Worm (Caenorhabditis elegans) whole organism, L4 larva: Measurements from ENCODE around the gene taf-3.

Experiments used
- ZK546.5 ChIP-seq, 2 experiments: sonication (generic microtip); optimal IDR thresholded peaks; 2 replicates each; lab custom pipeline; 2017; ENCODE audit warnings: missing biosample characterization in 2 of 2, missing genetic modification characterization in 2 of 2
- arid-1 ChIP-seq: fragments of 200-800 bp; sonication (Bioruptor generic); conservative IDR thresholded peaks from 2 replicates; pipeline ENCODE4 v1.3.6; 2022; ENCODE audit warnings: missing genetic modification reagents, missing genetic modification characterization, missing compliant biosample characterization
- ces-1 ChIP-seq: fragments of 150-350 bp; sonication (generic microtip); optimal IDR thresholded peaks from 4 replicates; lab custom pipeline; 2014; ENCODE audit warnings: missing biosample characterization, missing genetic modification reagents, missing genetic modification characterization
- snpc-1.2 ChIP-seq: fragments of 200-800 bp; sonication (Bioruptor generic); IDR thresholded peaks from 2 replicates; pipeline ENCODE4 v1.3.6; 2022; ENCODE audit warnings: missing genetic modification reagents, missing genetic modification characterization, missing compliant biosample characterization
- snpc-4 ChIP-seq: fragments of 150-350 bp; optimal IDR thresholded peaks from 2 replicates; lab custom pipeline; 2014; ENCODE audit warnings: missing biosample characterization, missing genetic modification characterization

DNA sequence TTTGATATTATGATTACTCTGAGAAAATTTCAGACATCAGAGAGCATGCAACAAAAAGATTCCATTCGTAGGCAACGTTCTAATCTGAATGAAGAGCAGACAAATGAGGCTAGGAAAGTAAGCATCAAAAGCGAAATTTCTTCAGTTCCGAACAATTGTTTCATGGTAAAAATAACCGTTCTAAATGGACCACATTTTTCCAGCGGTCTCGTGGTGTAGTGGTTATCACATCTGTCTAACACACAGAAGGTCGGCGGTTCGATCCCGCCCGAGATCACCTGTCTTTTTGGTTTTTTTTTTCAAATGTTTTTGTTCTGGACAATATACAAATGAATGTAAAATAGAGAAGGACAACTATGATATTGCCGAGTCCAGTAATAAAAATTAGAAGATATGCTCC, 32.4 kb upstream of the taf-3 start, which contains the start of gene twk-21:
- TF ChIP-seq ces-1 (GFP tag; lab: Kevin White, UChicago) (no peak), arid-1 (GFP tag; lab: Robert Waterston, UW) (no peak), snpc-1.2 (GFP tag; lab: Robert Waterston, UW) (no peak), ZK546.5 (tag; optimal IDR thresholded peaks at IDR 0.05; lab: Kevin White, UChicago) (no peak), snpc-4 (tag; lab: Kevin White, UChicago) (no peak)
